Worm (Caenorhabditis elegans): ENCODE data around the gene pqn-42.

DNA sequence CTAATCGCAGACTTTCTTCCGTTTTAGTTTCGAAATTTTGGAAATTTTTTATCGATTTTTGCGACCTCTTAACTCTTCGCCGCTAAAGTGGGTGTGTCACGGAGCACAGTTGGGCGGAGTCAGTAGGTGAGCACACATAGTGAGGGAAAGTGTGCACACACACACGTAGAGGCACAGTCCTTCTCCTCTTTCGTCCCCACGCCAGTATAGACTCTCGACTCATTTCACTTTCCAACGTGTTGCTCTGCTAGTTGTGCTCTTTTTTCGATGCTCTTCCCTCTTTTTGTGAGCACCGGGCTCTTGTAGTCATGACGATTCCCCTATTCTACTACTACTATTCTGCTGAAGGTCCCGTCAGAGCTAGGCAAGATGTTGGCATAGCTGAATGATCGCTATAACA is 6.3 kb downstream of the pqn-42 start:
- TF ChIP-seq med-1 (GFP tag; optimal IDR thresholded peaks at IDR 0.05; ENCODE audit: insufficient read depth) (no peak), cog-1 (tag; optimal IDR thresholded peaks at IDR 0.05) (no peak), tab-1 (GFP tag; IDR thresholded peaks at IDR 0.05) (no peak), flt-1 (GFP tag; IDR thresholded peaks at IDR 0.05) (no peak)

Data from whole organism, midembryonic.